Worm (Caenorhabditis elegans) whole organism, L4 larva: Measurements from ENCODE around the gene srx-26.
A peak's percentile ranks its signal among the peaks of the same experiment; 100 is the strongest.

Source experiments
- F26F4.8 ChIP-seq: fragments of 200-800 bp; sonication (Bioruptor generic); conservative IDR thresholded peaks from 2 replicates; pipeline ENCODE4 v1.3.6; 2022; ENCODE audit warnings: missing genetic modification characterization, missing compliant biosample characterization
- F37D6.2 ChIP-seq: sonication (generic microtip); optimal IDR thresholded peaks from 2 replicates; lab custom pipeline; 2016; ENCODE audit warnings: mild to moderate bottlenecking, missing genetic modification characterization, missing compliant biosample characterization
- F44E2.7 ChIP-seq: fragments of 200-800 bp; sonication (Bioruptor generic); IDR thresholded peaks from 2 replicates; pipeline ENCODE4 v2.1.2; 2022; ENCODE audit warnings: missing genetic modification characterization, missing compliant biosample characterization
- F49E8.2 ChIP-seq: sonication (generic microtip); optimal IDR thresholded peaks from 2 replicates; lab custom pipeline; 2016; ENCODE audit warnings: missing compliant biosample characterization, mild to moderate bottlenecking, missing genetic modification characterization, borderline replicate concordance
- Y48G9A.11 ChIP-seq: fragments of 200-800 bp; sonication (Bioruptor generic); IDR thresholded peaks from 2 replicates; pipeline ENCODE4 v1.3.6; 2022; ENCODE audit warnings: missing genetic modification reagents, missing genetic modification characterization, missing compliant biosample characterization
- Y75B8A.6 ChIP-seq: fragments of 200-800 bp; sonication (Bioruptor generic); IDR thresholded peaks from 2 replicates; pipeline ENCODE4 v1.3.6; 2022; ENCODE audit warnings: missing genetic modification reagents, missing genetic modification characterization, missing compliant biosample characterization
- ZK337.2 ChIP-seq: fragments of 200-800 bp; sonication (Bioruptor generic); IDR thresholded peaks from 2 replicates; pipeline ENCODE4 v1.3.6; 2022; ENCODE audit warnings: missing genetic modification reagents, missing genetic modification characterization, missing compliant biosample characterization
- aha-1 ChIP-seq: fragments of 150-350 bp; peaks from one replicate; lab custom pipeline; 2014; ENCODE audit warnings: missing biosample characterization, missing genetic modification characterization
- ama-1 ChIP-seq: fragments of 150-350 bp; optimal IDR thresholded peaks from 2 replicates; lab custom pipeline; 2014; ENCODE audit warnings: inconsistent platforms, mixed read lengths
- attf-4 ChIP-seq: sonication (generic microtip); optimal IDR thresholded peaks from 3 replicates; lab custom pipeline; 2017; ENCODE audit warnings: missing biosample characterization, missing genetic modification characterization
- ceh-62 ChIP-seq: sonication (generic microtip); optimal IDR thresholded peaks from 2 replicates; lab custom pipeline; 2017; ENCODE audit warnings: missing biosample characterization, missing genetic modification characterization
- ces-1 ChIP-seq: fragments of 150-350 bp; sonication (generic microtip); optimal IDR thresholded peaks from 4 replicates; lab custom pipeline; 2014; ENCODE audit warnings: missing biosample characterization, missing genetic modification reagents, missing genetic modification characterization
- cey-2 ChIP-seq: sonication (generic microtip); optimal IDR thresholded peaks from 3 replicates; lab custom pipeline; 2017; ENCODE audit warnings: missing genetic modification characterization, mild to moderate bottlenecking, missing compliant biosample characterization, antibody characterized with exemption, borderline replicate concordance; ENCODE audit not compliant: insufficient read depth
- daf-19 ChIP-seq: fragments of 200-800 bp; sonication (Bioruptor generic); conservative IDR thresholded peaks from 2 replicates; pipeline ENCODE4 v1.3.6; 2022; ENCODE audit warnings: missing genetic modification characterization, missing compliant biosample characterization
- daf-8 ChIP-seq: fragments of 200-800 bp; sonication (Bioruptor generic); IDR thresholded peaks from 2 replicates; pipeline ENCODE4 v1.3.6; 2022; ENCODE audit warnings: missing genetic modification characterization, missing compliant biosample characterization
- dpl-1 ChIP-seq: fragments of 150-350 bp; optimal IDR thresholded peaks from 2 replicates; lab custom pipeline; 2014; ENCODE audit warnings: missing biosample characterization, missing genetic modification reagents, missing genetic modification characterization
- duxl-1 ChIP-seq: sonication (generic microtip); optimal IDR thresholded peaks from 2 replicates; lab custom pipeline; 2016; ENCODE audit warnings: mild to moderate bottlenecking, missing genetic modification characterization, moderate library complexity, missing compliant biosample characterization; ENCODE audit not compliant: poor library complexity
- egl-27 ChIP-seq: sonication (generic microtip); optimal IDR thresholded peaks from 3 replicates; lab custom pipeline; 2017; ENCODE audit warnings: missing biosample characterization, missing genetic modification reagents, missing genetic modification characterization
- fos-1 ChIP-seq: fragments of 150-350 bp; optimal IDR thresholded peaks from 2 replicates; lab custom pipeline; 2014; ENCODE audit warnings: missing biosample characterization, missing genetic modification characterization
- hif-1 ChIP-seq, 2 experiments: sonication (generic microtip); optimal IDR thresholded peaks; 2 replicates each; lab custom pipeline; 2016 to 2017; ENCODE audit warnings: missing compliant biosample characterization in 2 of 2, missing genetic modification characterization in 2 of 2, missing genetic modification reagents in 2 of 2, missing genotype in 2 of 2, mild to moderate bottlenecking in 1 of 2
- lin-1 ChIP-seq: fragments of 200-800 bp; sonication (Bioruptor generic); IDR thresholded peaks from 2 replicates; pipeline ENCODE4 v1.3.6; 2022; ENCODE audit warnings: missing genetic modification reagents, missing genetic modification characterization, missing compliant biosample characterization
- lin-29 ChIP-seq: fragments of 200-800 bp; sonication (Bioruptor generic); IDR thresholded peaks from 2 replicates; pipeline ENCODE4 v1.3.6; 2022; ENCODE audit warnings: missing genetic modification reagents, missing genetic modification characterization, missing compliant biosample characterization
- lin-39 ChIP-seq: fragments of 150-350 bp; optimal IDR thresholded peaks from 2 replicates; lab custom pipeline; 2014; ENCODE audit warnings: missing biosample characterization, missing genetic modification reagents, missing genetic modification characterization
- madf-9 ChIP-seq: fragments of 200-800 bp; sonication (Bioruptor generic); conservative IDR thresholded peaks from 2 replicates; pipeline ENCODE4 v1.3.6; 2022; ENCODE audit warnings: missing genetic modification reagents, missing genetic modification characterization, missing compliant biosample characterization
- mdl-1 ChIP-seq, 2 experiments: fragments of 150-350 bp in 1 of 2; sonication (generic microtip) in 1 of 2; optimal IDR thresholded peaks; 2 replicates each; lab custom pipeline; 2014 to 2017; ENCODE audit warnings: missing biosample characterization in 2 of 2, missing genetic modification characterization in 2 of 2
- mep-1 ChIP-seq: fragments of 150-350 bp; sonication (generic microtip); optimal IDR thresholded peaks from 3 replicates; lab custom pipeline; 2014; ENCODE audit warnings: missing biosample characterization, missing genetic modification characterization
- mxl-2 ChIP-seq: fragments of 200-800 bp; sonication (Bioruptor generic); conservative IDR thresholded peaks from 2 replicates; pipeline ENCODE4 v1.3.6; 2022; ENCODE audit warnings: missing genetic modification reagents, missing genetic modification characterization, missing compliant biosample characterization
- nhr-102 ChIP-seq: sonication (generic microtip); optimal IDR thresholded peaks from 2 replicates; lab custom pipeline; 2016; ENCODE audit warnings: mild to moderate bottlenecking, missing genetic modification characterization, moderate library complexity, missing compliant biosample characterization
- nhr-237 ChIP-seq: sonication (generic microtip); optimal IDR thresholded peaks from 2 replicates; lab custom pipeline; 2017; ENCODE audit warnings: missing biosample characterization, missing genetic modification characterization
- nhr-25 ChIP-seq: sonication (generic microtip); optimal IDR thresholded peaks from 2 replicates; lab custom pipeline; 2017; ENCODE audit warnings: missing genetic modification characterization, mild to moderate bottlenecking, missing compliant biosample characterization, antibody characterized with exemption, moderate library complexity, borderline replicate concordance; ENCODE audit not compliant: insufficient read depth
- nhr-42 ChIP-seq: fragments of 200-800 bp; sonication (Bioruptor generic); IDR thresholded peaks from 2 replicates; pipeline ENCODE4 v1.3.6; 2022; ENCODE audit warnings: missing genetic modification characterization, missing compliant biosample characterization
- nhr-76 ChIP-seq: fragments of 150-350 bp; optimal IDR thresholded peaks from 2 replicates; lab custom pipeline; 2014; ENCODE audit warnings: missing biosample characterization, missing genetic modification characterization
- pha-4 ChIP-seq, 2 experiments: fragments of 150-350 bp in 1 of 2; fragments of 200-800 bp in 1 of 2; sonication (Bioruptor generic) in 1 of 2; IDR thresholded peaks in 1 of 2; optimal IDR thresholded peaks in 1 of 2; 2 replicates each; pipeline versions ENCODE4 v1.3.6 to Lab custom; 2014 to 2022; ENCODE audit warnings: missing genetic modification characterization in 2 of 2, missing genetic modification reagents in 2 of 2, missing biosample characterization in 1 of 2, missing compliant biosample characterization in 1 of 2
- php-3 ChIP-seq: fragments of 200-800 bp; sonication (Bioruptor generic); IDR thresholded peaks from 2 replicates; pipeline ENCODE4 v1.3.6; 2022; ENCODE audit warnings: missing genetic modification reagents, missing genetic modification characterization, missing compliant biosample characterization
- set-16 ChIP-seq: fragments of 200-800 bp; sonication (Bioruptor generic); IDR thresholded peaks from 2 replicates; pipeline ENCODE4 v1.3.6; 2022; ENCODE audit warnings: missing genetic modification reagents, missing genetic modification characterization, missing compliant biosample characterization
- skn-1 ChIP-seq: fragments of 150-350 bp; optimal IDR thresholded peaks from 2 replicates; lab custom pipeline; 2014; ENCODE audit warnings: missing biosample characterization, missing genetic modification characterization
- spr-3 ChIP-seq: fragments of 200-800 bp; sonication (Bioruptor generic); optimal IDR thresholded peaks from 2 replicates; lab custom pipeline; 2018; ENCODE audit warnings: mild to moderate bottlenecking, missing genetic modification characterization, missing compliant biosample characterization
- unc-39 ChIP-seq: sonication (generic microtip); optimal IDR thresholded peaks from 2 replicates; lab custom pipeline; 2017; ENCODE audit warnings: missing biosample characterization, missing genetic modification characterization
- zfp-3 ChIP-seq: fragments of 200-800 bp; sonication (Bioruptor generic); conservative IDR thresholded peaks from 2 replicates; pipeline ENCODE4 v1.3.6; 2022; ENCODE audit warnings: missing genetic modification reagents, missing genetic modification characterization, missing compliant biosample characterization
- zip-2 ChIP-seq: fragments of 150-350 bp; optimal IDR thresholded peaks from 2 replicates; lab custom pipeline; 2014; ENCODE audit warnings: missing biosample characterization, missing genetic modification characterization

Gene srx-26

ce11 chrV:2728236-2728635, 24.7 kb downstream of the srx-26 start, which contains the start of gene str-33 (continued):
- TF ChIP-seq lin-29 (GFP tag; lab: Robert Waterston, UW) (no peak), duxl-1 (tag; lab: Kevin White, UChicago) (no peak), egl-27 (tag; lab: Kevin White, UChicago) (no peak), F49E8.2 (no peak), nhr-76 (tag; lab: Kevin White, UChicago) (no peak)

- TF ChIP-seq pha-4 (GFP tag; IDR thresholded peaks at IDR 0.05; lab: Robert Waterston, UW) = no peak
- TF ChIP-seq pha-4 (tag; optimal IDR thresholded peaks at IDR 0.05; lab: Kevin White, UChicago) = no peak
- no peak for TF ChIP-seq ces-1 (GFP tag; lab: Kevin White, UChicago)
- TF ChIP-seq mep-1 = no peak
These were observed 25.8 kb downstream of the srx-26 start, which contains the start of gene str-13 for ce11 chrV:2727101-2727500. Gene str-13, minus strand, starts transcription at chrV:2727201.

ce11 chrV:2725225-2725624, 27.7 kb downstream of the srx-26 start, which contains the start of gene srg-59:
Gene srg-59, minus strand, starts transcription at chrV:2725325.
- TF ChIP-seq nhr-102 (tag; lab: Kevin White, UChicago) (no peak), Y75B8A.6 (GFP tag; lab: Robert Waterston, UW) (no peak), aha-1 (peak; percentile 81)

- TF ChIP-seq aha-1 (peak; percentile 42), unc-39 (tag; lab: Kevin White, UChicago) (no peak), zip-2 (tag; lab: Kevin White, UChicago) (no peak)
These were observed 30.4 kb downstream of the srx-26 start, which contains the start of gene srg-60 for ce11 chrV:2722555-2722954. Gene srg-60, minus strand, starts transcription at chrV:2722655.

ce11 chrV:2720763-2721162, 32.1 kb downstream of the srx-26 start, which contains the start of gene srt-27:
Gene srt-27, minus strand, starts transcription at chrV:2720863.
- TF ChIP-seq skn-1 (tag; lab: Kevin White, UChicago) (no peak), Y48G9A.11 (GFP tag; lab: Robert Waterston, UW) (no peak), lin-39 (tag; lab: Kevin White, UChicago) (no peak), pha-4 (GFP tag; IDR thresholded peaks at IDR 0.05; lab: Robert Waterston, UW) (no peak), pha-4 (tag; optimal IDR thresholded peaks at IDR 0.05; lab: Kevin White, UChicago) (no peak), dpl-1 (GFP tag; lab: Kevin White, UChicago) (no peak), nhr-42 (GFP tag; lab: Robert Waterston, UW) (no peak), madf-9 (GFP tag; lab: Robert Waterston, UW) (no peak), nhr-76 (tag; lab: Kevin White, UChicago) (no peak), duxl-1 (tag; lab: Kevin White, UChicago) (no peak), zfp-3 (no peak), mdl-1 (tag; optimal IDR thresholded peaks at IDR 0.05; lab: Kevin White, UChicago) (no peak), daf-8 (GFP tag; lab: Robert Waterston, UW) (no peak), hif-1 (tag; optimal IDR thresholded peaks at IDR 0.05; lab: Kevin White, UChicago) (no peak), nhr-237 (tag; lab: Kevin White, UChicago) (no peak), nhr-25 (tag; lab: Kevin White, UChicago) (no peak), mep-1 (no peak), spr-3 (GFP tag; lab: Kevin White, UChicago) (no peak), cey-2 (tag; lab: Kevin White, UChicago) (no peak), aha-1 (no peak)

- TF ChIP-seq set-16 (GFP tag; lab: Robert Waterston, UW) = peak; percentile 93
- TF ChIP-seq F44E2.7 (GFP tag; lab: Robert Waterston, UW) = no peak
- no peak for TF ChIP-seq F26F4.8 (GFP tag; lab: Robert Waterston, UW)
- TF ChIP-seq fos-1 (tag; lab: Kevin White, UChicago) = no peak
- TF ChIP-seq mxl-2 (GFP tag; lab: Robert Waterston, UW) = 0 out of 2 replicates have a peak, but pooled peaks have one; percentile 15
- no peak for TF ChIP-seq F37D6.2 (tag; lab: Kevin White, UChicago)
- TF ChIP-seq ZK337.2 (GFP tag; lab: Robert Waterston, UW) = no peak
- no peak for TF ChIP-seq ceh-62 (tag; lab: Kevin White, UChicago)
- no peak for TF ChIP-seq duxl-1 (tag; lab: Kevin White, UChicago)
- TF ChIP-seq daf-19 (GFP tag; lab: Robert Waterston, UW) = no peak
- no peak for TF ChIP-seq F49E8.2
- no peak for TF ChIP-seq php-3 (GFP tag; lab: Robert Waterston, UW)
- no peak for TF ChIP-seq attf-4
- TF ChIP-seq lin-1 (GFP tag; lab: Robert Waterston, UW) = no peak
- TF ChIP-seq ama-1 (lab: Kevin White, UChicago) = no peak
These were observed 34.2 kb downstream of the srx-26 start, which contains the start of gene srt-29 for ce11 chrV:2718688-2719185. Gene srt-29, minus strand, starts transcription at chrV:2719135.
